Worm (Caenorhabditis elegans): ENCODE data around the gene cpg-19.

ce11 chrX:16611333-16612043 lies 10.1 kb upstream of the cpg-19 start:
- TF ChIP-seq hnd-1 (tag; optimal IDR thresholded peaks at IDR 0.05) (no peak), B0310.2 (tag; optimal IDR thresholded peaks at IDR 0.05) (no peak), F13C5.2 (tag; optimal IDR thresholded peaks at IDR 0.05) (no peak), pes-1 (GFP tag; IDR thresholded peaks at IDR 0.05) (0 out of 2 replicates have a peak, but pooled peaks have one; percentile 32), sea-1 (GFP tag; conservative IDR thresholded peaks at IDR 0.05) (0 out of 2 replicates have a peak, but pooled peaks have one; percentile 20), flt-1 (GFP tag; IDR thresholded peaks at IDR 0.05) (no peak), ama-1 (optimal IDR thresholded peaks at IDR 0.05) (no peak), aly-1 (tag; optimal IDR thresholded peaks at IDR 0.05) (no peak), tbx-37 (GFP tag; conservative IDR thresholded peaks at IDR 0.05) (no peak), tra-4 (tag; optimal IDR thresholded peaks at IDR 0.05) (no peak), tbx-11 (GFP tag; IDR thresholded peaks at IDR 0.05) (no peak), hmbx-1 (tag; optimal IDR thresholded peaks at IDR 0.05) (no peak), ets-7 (tag; optimal IDR thresholded peaks at IDR 0.05) (no peak)

Measured in whole organism, early embryonic.